Worm (Caenorhabditis elegans): Measurements from ENCODE around the gene C34B4.5.
"Not testable (repeated sequence)": the region's sequence is repeated elsewhere in the genome, so short reads cannot be mapped to it uniquely, and the experiment has no call there.

The C34B4.5 gene

ce11 chrV:13121266-13121665 lies 25.5 kb downstream of the C34B4.5 start:
- TF ChIP-seq flt-1 (GFP tag; IDR thresholded peaks at IDR 0.05) = no peak
- TF ChIP-seq ztf-23 (GFP tag; IDR thresholded peaks at IDR 0.05) = no peak
- no peak for TF ChIP-seq med-1 (GFP tag; optimal IDR thresholded peaks at IDR 0.05; ENCODE audit: insufficient read depth)

ce11 chrV:13129895-13130294 lies 34.1 kb downstream of the C34B4.5 start, which contains the start of gene eat-6:
eat-6 (minus strand) TSS chrV:13129995.
- TF ChIP-seq cog-1 (tag; optimal IDR thresholded peaks at IDR 0.05) = no peak
- TF ChIP-seq med-1 (GFP tag; optimal IDR thresholded peaks at IDR 0.05; ENCODE audit: insufficient read depth) = no peak
- no peak for TF ChIP-seq ztf-23 (GFP tag; IDR thresholded peaks at IDR 0.05)
- no peak for TF ChIP-seq tab-1 (GFP tag; IDR thresholded peaks at IDR 0.05)
- no peak for TF ChIP-seq ztf-29 (GFP tag; IDR thresholded peaks at IDR 0.05)
- TF ChIP-seq ref-1 (GFP tag; conservative IDR thresholded peaks at IDR 0.05) = no peak
- TF ChIP-seq flt-1 (GFP tag; IDR thresholded peaks at IDR 0.05) = no peak
- TF ChIP-seq klf-2 (GFP tag; conservative IDR thresholded peaks at IDR 0.05) = no peak
- no peak for TF ChIP-seq T22C8.4 (GFP tag; IDR thresholded peaks at IDR 0.05)

ce11 chrV:13130439-13130840 lies 34.7 kb downstream of the C34B4.5 start:
- TF ChIP-seq tab-1 (GFP tag; IDR thresholded peaks at IDR 0.05) = 0 out of 2 replicates have a peak, but pooled peaks have one; percentile 48
- TF ChIP-seq ref-1 (GFP tag; conservative IDR thresholded peaks at IDR 0.05) = no peak
- peak; percentile 25 for TF ChIP-seq cog-1 (tag; optimal IDR thresholded peaks at IDR 0.05)
- TF ChIP-seq ztf-29 (GFP tag; IDR thresholded peaks at IDR 0.05) = no peak
- TF ChIP-seq T22C8.4 (GFP tag; IDR thresholded peaks at IDR 0.05) = peak; percentile 41; the same call in 1 of the 2 replicates
- no peak for TF ChIP-seq klf-2 (GFP tag; conservative IDR thresholded peaks at IDR 0.05)
- TF ChIP-seq ztf-23 (GFP tag; IDR thresholded peaks at IDR 0.05) = 0 out of 2 replicates have a peak, but pooled peaks have one; percentile 50
- no peak for TF ChIP-seq med-1 (GFP tag; optimal IDR thresholded peaks at IDR 0.05; ENCODE audit: insufficient read depth)
- no peak for TF ChIP-seq flt-1 (GFP tag; IDR thresholded peaks at IDR 0.05)

- TF ChIP-seq T22C8.4 (GFP tag; IDR thresholded peaks at IDR 0.05) (no peak), ztf-23 (GFP tag; IDR thresholded peaks at IDR 0.05) (no peak), klf-2 (GFP tag; conservative IDR thresholded peaks at IDR 0.05) (no peak), flt-1 (GFP tag; IDR thresholded peaks at IDR 0.05) (no peak), tab-1 (GFP tag; IDR thresholded peaks at IDR 0.05) (no peak), ref-1 (GFP tag; conservative IDR thresholded peaks at IDR 0.05) (no peak), med-1 (GFP tag; optimal IDR thresholded peaks at IDR 0.05; ENCODE audit: insufficient read depth) (no peak), cog-1 (tag; optimal IDR thresholded peaks at IDR 0.05) (no peak), ztf-29 (GFP tag; IDR thresholded peaks at IDR 0.05) (no peak)
Measured at ce11 chrV:13131487-13131886, 35.7 kb downstream of the C34B4.5 start.

ce11 chrV:13133380-13133779 lies 37.6 kb downstream of the C34B4.5 start, which contains the start of gene B0365.9:
B0365.9 (minus strand) TSS chrV:13133565.
- no peak for TF ChIP-seq T22C8.4 (GFP tag; IDR thresholded peaks at IDR 0.05)
- TF ChIP-seq ztf-23 (GFP tag; IDR thresholded peaks at IDR 0.05) = no peak
- TF ChIP-seq tab-1 (GFP tag; IDR thresholded peaks at IDR 0.05) = no peak
- TF ChIP-seq cog-1 (tag; optimal IDR thresholded peaks at IDR 0.05) = no peak
- no peak for TF ChIP-seq ref-1 (GFP tag; conservative IDR thresholded peaks at IDR 0.05)
- no peak for TF ChIP-seq flt-1 (GFP tag; IDR thresholded peaks at IDR 0.05)
- no peak for TF ChIP-seq ztf-29 (GFP tag; IDR thresholded peaks at IDR 0.05)
- no peak for TF ChIP-seq med-1 (GFP tag; optimal IDR thresholded peaks at IDR 0.05; ENCODE audit: insufficient read depth)
- no peak for TF ChIP-seq klf-2 (GFP tag; conservative IDR thresholded peaks at IDR 0.05)

ce11 chrV:13134786-13135185 lies 39.0 kb downstream of the C34B4.5 start, which contains the start of gene clec-225:
clec-225 (minus strand) TSS chrV:13134886.
- not testable (repeated sequence) for TF ChIP-seq flt-1 (GFP tag; IDR thresholded peaks at IDR 0.05); med-1 (GFP tag; optimal IDR thresholded peaks at IDR 0.05; ENCODE audit: insufficient read depth); klf-2 (GFP tag; conservative IDR thresholded peaks at IDR 0.05)

- TF ChIP-seq ref-1 (GFP tag; conservative IDR thresholded peaks at IDR 0.05) (no peak), klf-2 (GFP tag; conservative IDR thresholded peaks at IDR 0.05) (no peak), med-1 (GFP tag; optimal IDR thresholded peaks at IDR 0.05; ENCODE audit: insufficient read depth) (no peak), T22C8.4 (GFP tag; IDR thresholded peaks at IDR 0.05) (no peak), flt-1 (GFP tag; IDR thresholded peaks at IDR 0.05) (no peak), ztf-29 (GFP tag; IDR thresholded peaks at IDR 0.05) (no peak), tab-1 (GFP tag; IDR thresholded peaks at IDR 0.05) (no peak), cog-1 (tag; optimal IDR thresholded peaks at IDR 0.05) (no peak), ztf-23 (GFP tag; IDR thresholded peaks at IDR 0.05) (no peak)
Measured at ce11 chrV:13137955-13138354, 42.2 kb downstream of the C34B4.5 start, which contains the start of gene clec-41. clec-41 (minus strand) TSS chrV:13138101.

ce11 chrV:13138681-13139080 lies 42.9 kb downstream of the C34B4.5 start, which contains the start of gene dhc-3:
dhc-3 (plus strand) TSS chrV:13138981.
- TF ChIP-seq ztf-29 (GFP tag; IDR thresholded peaks at IDR 0.05) (no peak), ztf-23 (GFP tag; IDR thresholded peaks at IDR 0.05) (no peak), cog-1 (tag; optimal IDR thresholded peaks at IDR 0.05) (no peak), flt-1 (GFP tag; IDR thresholded peaks at IDR 0.05) (no peak), T22C8.4 (GFP tag; IDR thresholded peaks at IDR 0.05) (no peak), tab-1 (GFP tag; IDR thresholded peaks at IDR 0.05) (no peak), klf-2 (GFP tag; conservative IDR thresholded peaks at IDR 0.05) (no peak), ref-1 (GFP tag; conservative IDR thresholded peaks at IDR 0.05) (no peak), med-1 (GFP tag; optimal IDR thresholded peaks at IDR 0.05; ENCODE audit: insufficient read depth) (no peak)

All from whole organism, midembryonic.